Fruit fly (Drosophila melanogaster) whole organism, pupa: ENCODE measurements around the gene CG6700.

Experiments used
- CG10348 ChIP-seq: fragments of 200-800 bp; sonication (Bioruptor generic); IDR thresholded peaks from 2 replicates; pipeline ENCODE4 v1.3.6; 2022; ENCODE audit warnings: missing biosample characterization, missing genetic modification characterization
- CG12605 ChIP-seq: fragments of 200-800 bp; sonication (Bioruptor generic); IDR thresholded peaks from 2 replicates; pipeline ENCODE4 v1.3.6; 2022; ENCODE audit warnings: missing biosample characterization, missing genetic modification characterization
- CG13204 ChIP-seq: fragments of 200-800 bp; sonication (Bioruptor generic); optimal IDR thresholded peaks from 2 replicates; lab custom pipeline; 2018; ENCODE audit warnings: missing biosample characterization, mild to moderate bottlenecking, missing genetic modification characterization, moderate library complexity
- CG14655 ChIP-seq: fragments of 200-800 bp; sonication (Bioruptor generic); optimal IDR thresholded peaks from 3 replicates; lab custom pipeline; 2017; ENCODE audit warnings: mild to moderate bottlenecking, missing biosample characterization, missing genetic modification reagents, missing genetic modification characterization
- CG15710 ChIP-seq: fragments of 200-800 bp; sonication (Bioruptor generic); optimal IDR thresholded peaks from 2 replicates; lab custom pipeline; 2018; ENCODE audit warnings: missing biosample characterization, mild to moderate bottlenecking, missing genetic modification characterization, moderate library complexity
- CG17806 ChIP-seq: fragments of 200-800 bp; sonication (Bioruptor generic); optimal IDR thresholded peaks from 2 replicates; lab custom pipeline; 2018; ENCODE audit warnings: missing biosample characterization, mild to moderate bottlenecking, missing genetic modification characterization, moderate library complexity
- CG32121 ChIP-seq: fragments of 200-800 bp; sonication (Bioruptor generic); IDR thresholded peaks from 2 replicates; pipeline ENCODE4 v1.3.6; 2022; ENCODE audit warnings: missing biosample characterization, missing genetic modification characterization
- CG34367 ChIP-seq: fragments of 200-800 bp; sonication (Bioruptor generic); optimal IDR thresholded peaks from 2 replicates; lab custom pipeline; 2018; ENCODE audit warnings: missing biosample characterization, mild to moderate bottlenecking, missing genetic modification characterization
- CG4496 ChIP-seq: fragments of 200-800 bp; sonication (Bioruptor generic); IDR thresholded peaks from 3 replicates; pipeline ENCODE4 v1.3.6; 2022; ENCODE audit warnings: missing biosample characterization, missing genetic modification characterization
- CG8159 ChIP-seq: fragments of 200-800 bp; sonication (Bioruptor generic); optimal IDR thresholded peaks from 3 replicates; lab custom pipeline; 2018; ENCODE audit warnings: missing biosample characterization, mild to moderate bottlenecking, missing genetic modification characterization, moderate library complexity
- CG8301 ChIP-seq: fragments of 200-800 bp; sonication (Bioruptor generic); optimal IDR thresholded peaks from 2 replicates; lab custom pipeline; 2018; ENCODE audit warnings: missing biosample characterization, mild to moderate bottlenecking, missing genetic modification characterization
- CG9948 ChIP-seq: fragments of 200-800 bp; sonication (Bioruptor generic); optimal IDR thresholded peaks from 2 replicates; lab custom pipeline; 2018; ENCODE audit warnings: missing biosample characterization, mild to moderate bottlenecking, missing genetic modification characterization, moderate library complexity
- D1 ChIP-seq: fragments of 200-800 bp; sonication (Bioruptor generic); optimal IDR thresholded peaks from 2 replicates; lab custom pipeline; 2018; ENCODE audit warnings: missing biosample characterization, mild to moderate bottlenecking, missing genetic modification characterization, moderate library complexity
- EcR ChIP-seq: fragments of 200-800 bp; sonication (Bioruptor generic); optimal IDR thresholded peaks from 3 replicates; lab custom pipeline; 2019; ENCODE audit warnings: missing biosample characterization, missing genetic modification characterization, mild to moderate bottlenecking, moderate library complexity, missing genetic modification reagents
- Ets98B ChIP-seq: fragments of 200-800 bp; sonication (Bioruptor generic); IDR thresholded peaks from 2 replicates; pipeline ENCODE4 v1.3.6; 2022; ENCODE audit warnings: missing biosample characterization, missing genetic modification characterization
- Pif1A ChIP-seq: fragments of 200-800 bp; sonication (Bioruptor generic); optimal IDR thresholded peaks from 3 replicates; lab custom pipeline; 2016; ENCODE audit warnings: missing biosample characterization, missing genetic modification characterization
- Pif1B ChIP-seq: fragments of 200-800 bp; sonication (Bioruptor generic); optimal IDR thresholded peaks from 3 replicates; lab custom pipeline; 2016; ENCODE audit warnings: missing biosample characterization, missing genetic modification characterization
- Snoo ChIP-seq: fragments of 200-800 bp; sonication (Bioruptor generic); optimal IDR thresholded peaks from 3 replicates; lab custom pipeline; 2017; ENCODE audit warnings: missing biosample characterization, mild to moderate bottlenecking, missing genetic modification characterization, inconsistent platforms
- fd96Ca ChIP-seq: fragments of 200-800 bp; sonication (Bioruptor generic); IDR thresholded peaks from 3 replicates; pipeline ENCODE4 v1.3.6; 2022; ENCODE audit warnings: missing biosample characterization, missing genetic modification characterization
- gl ChIP-seq: fragments of 200-800 bp; sonication (Bioruptor generic); optimal IDR thresholded peaks from 2 replicates; lab custom pipeline; 2018; ENCODE audit warnings: missing biosample characterization, mild to moderate bottlenecking, missing genetic modification characterization
- rn ChIP-seq: fragments of 200-800 bp; sonication (Bioruptor generic); IDR thresholded peaks from 2 replicates; pipeline ENCODE4 v1.3.6; 2022; ENCODE audit warnings: missing biosample characterization, missing genetic modification characterization

CG6700 gene

DNA sequence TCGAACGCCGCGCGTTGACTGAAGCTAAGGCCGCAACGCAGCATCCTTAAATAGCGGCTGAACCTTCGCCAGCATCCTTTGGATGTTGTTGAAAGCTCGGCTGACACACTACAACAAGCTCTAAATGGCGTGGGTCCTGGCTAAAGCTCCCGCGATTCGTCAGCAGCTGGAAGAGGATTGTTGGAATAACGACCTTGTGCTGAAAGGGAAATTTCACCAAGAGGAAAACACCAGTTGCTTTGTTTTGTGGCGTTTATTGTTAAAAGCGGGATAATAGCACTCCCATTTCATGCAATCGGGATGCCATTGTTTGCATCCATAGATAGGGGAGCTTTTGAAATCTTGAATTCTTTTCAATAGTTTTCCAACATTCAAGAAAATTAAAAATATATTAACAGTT is 4.9 kb downstream of the CG6700 start, which contains the start of gene Nos:
Gene Nos, minus strand, starts transcription at position 21 of the 400 bp plus-strand sequence.
- TF ChIP-seq CG12605, result peak; percentile 76
- no peak for TF ChIP-seq CG17806

dm6 chr2L:10831590-10831989 is 10.8 kb downstream of the CG6700 start:
- TF ChIP-seq Pif1A, result no peak
- no peak for TF ChIP-seq rn (GFP tag; lab: Robert Waterston, UW)
- no peak for TF ChIP-seq CG13204 (GFP tag; lab: Kevin White, UChicago)
- TF ChIP-seq Pif1B (GFP tag; lab: Kevin White, UChicago), result no peak

DNA sequence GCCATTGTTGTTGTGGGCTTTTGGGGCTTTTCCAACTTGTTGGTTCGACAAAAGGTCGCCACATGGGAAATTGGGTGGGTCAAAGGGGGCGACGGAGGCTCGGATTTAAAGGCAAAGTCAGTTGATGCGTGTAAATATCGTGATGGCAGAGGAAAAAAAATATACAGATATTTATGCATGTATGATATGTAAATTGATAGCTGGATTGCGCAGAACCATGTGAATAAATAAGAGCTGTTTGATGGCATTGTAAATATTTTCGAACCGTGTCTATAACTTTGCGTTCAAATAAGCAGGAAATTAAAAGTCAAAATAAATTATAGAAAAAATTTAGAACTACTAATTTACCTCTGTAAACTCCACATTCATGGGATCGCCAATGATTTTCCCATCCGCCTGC is 19.8 kb downstream of the CG6700 start:
- TF ChIP-seq fd96Ca (GFP tag; lab: Robert Waterston, UW) (no peak), CG32121 (GFP tag; lab: Robert Waterston, UW) (no peak), CG13204 (GFP tag; lab: Kevin White, UChicago) (no peak), CG10348 (no peak), Pif1A (no peak), CG14655 (GFP tag; lab: Kevin White, UChicago) (no peak), CG9948 (tag; lab: Kevin White, UChicago) (no peak), D1 (tag; lab: Kevin White, UChicago) (no peak), Ets98B (GFP tag; lab: Robert Waterston, UW) (no peak), CG8159 (tag; lab: Kevin White, UChicago) (no peak), CG15710 (tag; lab: Kevin White, UChicago) (no peak), Pif1B (GFP tag; lab: Kevin White, UChicago) (no peak), EcR (no peak), gl (tag; lab: Kevin White, UChicago) (no peak), CG34367 (tag; lab: Kevin White, UChicago) (no peak), CG8301 (no peak), Snoo (tag; lab: Kevin White, UChicago) (no peak), rn (GFP tag; lab: Robert Waterston, UW) (no peak), CG4496 (GFP tag; lab: Robert Waterston, UW) (no peak)

- TF ChIP-seq CG15710 (tag; lab: Kevin White, UChicago) (no peak), CG34367 (tag; lab: Kevin White, UChicago) (no peak), fd96Ca (GFP tag; lab: Robert Waterston, UW) (no peak), CG14655 (GFP tag; lab: Kevin White, UChicago) (no peak), D1 (tag; lab: Kevin White, UChicago) (no peak), CG12605 (no peak), Ets98B (GFP tag; lab: Robert Waterston, UW) (no peak)
Observed at dm6 chr2L:10820405-10820804, 22.0 kb downstream of the CG6700 start, which contains the start of gene CG17134. CG17134 (plus strand) TSS chr2L:10820705.

dm6 chr2L:10818807-10819206 is 23.6 kb downstream of the CG6700 start, which contains the start of gene CG6508:
CG6508 (plus strand) TSS chr2L:10819107.
- TF ChIP-seq EcR (no peak), CG15710 (tag; lab: Kevin White, UChicago) (no peak), CG8159 (tag; lab: Kevin White, UChicago) (no peak), CG32121 (GFP tag; lab: Robert Waterston, UW) (no peak), Snoo (tag; lab: Kevin White, UChicago) (no peak), gl (tag; lab: Kevin White, UChicago) (no peak), CG10348 (no peak), D1 (tag; lab: Kevin White, UChicago) (no peak), rn (GFP tag; lab: Robert Waterston, UW) (no peak)

dm6 chr2L:10801951-10802780 is 40.2 kb downstream of the CG6700 start:
- TF ChIP-seq CG17806, result no peak
- no peak for TF ChIP-seq CG12605
- no peak for TF ChIP-seq rn (GFP tag; lab: Robert Waterston, UW)
- TF ChIP-seq CG8159 (tag; lab: Kevin White, UChicago), result no peak
- no peak for TF ChIP-seq Pif1A
- no peak for TF ChIP-seq CG10348
- TF ChIP-seq fd96Ca (GFP tag; lab: Robert Waterston, UW), result no peak
- TF ChIP-seq CG32121 (GFP tag; lab: Robert Waterston, UW), result no peak
- TF ChIP-seq D1 (tag; lab: Kevin White, UChicago), result no peak
- no peak for TF ChIP-seq CG8301
- no peak for TF ChIP-seq CG34367 (tag; lab: Kevin White, UChicago)
- no peak for TF ChIP-seq CG4496 (GFP tag; lab: Robert Waterston, UW)
- no peak for TF ChIP-seq CG15710 (tag; lab: Kevin White, UChicago)
- no peak for TF ChIP-seq Snoo (tag; lab: Kevin White, UChicago)
- TF ChIP-seq EcR, result no peak
- no peak for TF ChIP-seq CG9948 (tag; lab: Kevin White, UChicago)
- no peak for TF ChIP-seq Ets98B (GFP tag; lab: Robert Waterston, UW)
- no peak for TF ChIP-seq CG14655 (GFP tag; lab: Kevin White, UChicago)
- TF ChIP-seq gl (tag; lab: Kevin White, UChicago), result no peak
